Worm (Caenorhabditis elegans) whole organism, L1 larva: ENCODE measurements around the gene str-111.

Experiments used
- efl-3 ChIP-seq: fragments of 200-800 bp; sonication (Bioruptor generic); optimal IDR thresholded peaks from 2 replicates; lab custom pipeline; 2018; ENCODE audit warnings: mild to moderate bottlenecking, missing genetic modification characterization, missing compliant biosample characterization
- egl-27 ChIP-seq, 2 experiments: fragments of 150-350 bp in 1 of 2; sonication (generic microtip); optimal IDR thresholded peaks; 3 replicates each; lab custom pipeline; 2017 to 2018; ENCODE audit warnings: missing biosample characterization in 2 of 2, missing genetic modification characterization in 2 of 2, missing genetic modification reagents in 2 of 2
- fkh-4 ChIP-seq: sonication (generic microtip); optimal IDR thresholded peaks from 2 replicates; lab custom pipeline; 2016; ENCODE audit warnings: missing compliant biosample characterization, missing genetic modification characterization, borderline replicate concordance
- nhr-76 ChIP-seq: sonication (generic microtip); optimal IDR thresholded peaks from 2 replicates; lab custom pipeline; 2017; ENCODE audit warnings: missing biosample characterization, missing genetic modification characterization
- nhr-77 ChIP-seq: fragments of 150-350 bp; optimal IDR thresholded peaks from 2 replicates; lab custom pipeline; 2014; ENCODE audit warnings: missing biosample characterization, missing genetic modification characterization
- rnt-1 ChIP-seq: sonication (generic microtip); optimal IDR thresholded peaks from 2 replicates; lab custom pipeline; 2016; ENCODE audit warnings: mild to moderate bottlenecking, missing genetic modification characterization, moderate library complexity, missing compliant biosample characterization
- tlp-1 ChIP-seq: fragments of 150-350 bp; optimal IDR thresholded peaks from 2 replicates; lab custom pipeline; 2014; ENCODE audit warnings: missing biosample characterization, missing genetic modification characterization
- unc-130 ChIP-seq: fragments of 150-350 bp; optimal IDR thresholded peaks from 2 replicates; lab custom pipeline; 2017; ENCODE audit warnings: missing biosample characterization, missing genetic modification characterization, inconsistent platforms

DNA sequence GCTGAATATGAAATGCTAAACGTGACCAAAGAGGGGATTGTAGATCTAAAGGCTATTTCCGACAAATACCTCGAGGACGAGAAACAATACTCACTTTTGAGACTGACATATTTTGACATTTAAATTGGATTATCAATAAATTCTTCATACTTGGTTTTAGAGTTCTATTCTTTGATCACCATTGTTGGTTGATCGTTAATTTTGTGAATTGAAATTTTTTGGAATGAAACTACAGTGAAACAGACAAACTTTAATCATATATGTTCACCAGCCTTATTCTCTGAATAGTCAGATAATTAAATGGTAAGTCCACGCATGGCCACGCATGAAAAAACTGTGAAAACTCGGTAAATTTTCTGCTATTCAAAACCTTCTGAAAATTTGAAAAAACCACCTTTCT is 33.7 kb upstream of the str-111 start, which contains the start of gene F11A5.18:
- TF ChIP-seq tlp-1 (tag; lab: Kevin White, UChicago) (no peak), egl-27 (tag; optimal IDR thresholded peaks at IDR 0.05; lab: Kevin White, UChicago) (no peak), unc-130 (tag; lab: Kevin White, UChicago) (no peak), nhr-76 (no peak), efl-3 (GFP tag; lab: Kevin White, UChicago) (no peak), fkh-4 (tag; lab: Kevin White, UChicago) (no peak), nhr-77 (tag; lab: Kevin White, UChicago) (no peak), rnt-1 (tag; lab: Kevin White, UChicago) (no peak)
